Fruit fly (Drosophila melanogaster) whole organism, wandering third instar larva: Measurements from ENCODE around the gene CG32819.

ENCODE experiments used
- Abd-B ChIP-seq: fragments of >200 bp; optimal IDR thresholded peaks from 2 replicates; lab custom pipeline; 2017; ENCODE audit warnings: missing biosample characterization, missing genetic modification characterization
- CG32264 ChIP-seq: fragments of 200-800 bp; sonication (Bioruptor generic); optimal IDR thresholded peaks from 2 replicates; lab custom pipeline; 2016; ENCODE audit warnings: missing biosample characterization, missing genetic modification characterization
- CG9705 ChIP-seq: fragments of 200-800 bp; sonication (Bioruptor generic); optimal IDR thresholded peaks from 2 replicates; lab custom pipeline; 2018; ENCODE audit warnings: missing biosample characterization, mild to moderate bottlenecking, missing genetic modification characterization
- CrebA ChIP-seq: fragments of 200-800 bp; sonication (Bioruptor generic); optimal IDR thresholded peaks from 2 replicates; lab custom pipeline; 2016; ENCODE audit warnings: missing biosample characterization, mild to moderate bottlenecking, missing genetic modification characterization, borderline replicate concordance
- Dfd ChIP-seq: fragments of >200 bp; optimal IDR thresholded peaks from 2 replicates; lab custom pipeline; 2017; ENCODE audit warnings: missing biosample characterization, missing genetic modification characterization
- Dif ChIP-seq: fragments of 200-275, 200-300 bp; sonication (Bioruptor generic); optimal IDR thresholded peaks from 2 replicates; lab custom pipeline; 2018; ENCODE audit warnings: missing biosample characterization, missing genetic modification characterization; ENCODE audit not compliant: partially characterized antibody
- GATAd ChIP-seq: sonication (Bioruptor generic); optimal IDR thresholded peaks from 2 replicates; lab custom pipeline; 2016; ENCODE audit warnings: missing biosample characterization, missing genetic modification characterization
- HLH106 ChIP-seq: fragments of 200-800 bp; optimal IDR thresholded peaks from 3 replicates; lab custom pipeline; 2019; ENCODE audit warnings: missing biosample characterization, mild to moderate bottlenecking, missing genetic modification characterization, moderate library complexity
- Hnf4 ChIP-seq: fragments of 200-800 bp; sonication (Bioruptor generic); optimal IDR thresholded peaks from 2 replicates; lab custom pipeline; 2016; ENCODE audit warnings: missing biosample characterization, mild to moderate bottlenecking, missing genetic modification characterization
- Hr78 ChIP-seq: fragments of >200 bp; optimal IDR thresholded peaks from 2 replicates; lab custom pipeline; 2017; ENCODE audit warnings: missing biosample characterization, missing genetic modification characterization
- Hr83 ChIP-seq: fragments of 200-300 bp; sonication (Bioruptor generic); optimal IDR thresholded peaks from 2 replicates; lab custom pipeline; 2016; ENCODE audit warnings: missing biosample characterization, mild to moderate bottlenecking, missing genetic modification characterization, moderate library complexity; ENCODE audit not compliant: poor library complexity, severe bottlenecking
- Jra ChIP-seq: sonication (Bioruptor generic); optimal IDR thresholded peaks from 2 replicates; lab custom pipeline; 2016; ENCODE audit warnings: missing biosample characterization, missing genetic modification characterization
- Mio ChIP-seq: sonication (Bioruptor generic); optimal IDR thresholded peaks from 2 replicates; lab custom pipeline; 2016; ENCODE audit warnings: missing biosample characterization, missing genetic modification characterization
- Myc ChIP-seq: fragments of >200 bp; optimal IDR thresholded peaks from 2 replicates; lab custom pipeline; 2017
- N ChIP-seq: fragments of >200 bp; optimal IDR thresholded peaks from 2 replicates; lab custom pipeline; 2018; ENCODE audit warnings: missing biosample characterization, missing external identifiers, missing genetic modification characterization
- OdsH ChIP-seq: fragments of 200-800 bp; sonication (Bioruptor generic); optimal IDR thresholded peaks from 2 replicates; lab custom pipeline; 2016; ENCODE audit warnings: missing biosample characterization, mild to moderate bottlenecking, missing genetic modification characterization
- Rel ChIP-seq, 2 experiments: fragments of 200-800 bp; sonication (Bioruptor generic) in 1 of 2; optimal IDR thresholded peaks; 2 replicates in 1 of 2; 3 replicates in 1 of 2; lab custom pipeline; 2016 to 2019; ENCODE audit warnings: mild to moderate bottlenecking in 2 of 2, missing biosample characterization in 2 of 2, missing genetic modification characterization in 2 of 2, moderate library complexity in 1 of 2
- Sp1 ChIP-seq: fragments of 200-800 bp; sonication (Bioruptor generic); optimal IDR thresholded peaks from 3 replicates; lab custom pipeline; 2019; ENCODE audit warnings: missing biosample characterization, mild to moderate bottlenecking, missing genetic modification characterization, moderate library complexity
- Vsx2 ChIP-seq: fragments of 200-300, 225-300 bp; sonication (Bioruptor generic); optimal IDR thresholded peaks from 2 replicates; lab custom pipeline; 2018; ENCODE audit warnings: missing biosample characterization, missing genetic modification characterization; ENCODE audit not compliant: partially characterized antibody
- br ChIP-seq: fragments of 200-800 bp; sonication (Bioruptor generic); optimal IDR thresholded peaks from 2 replicates; lab custom pipeline; 2016; ENCODE audit warnings: missing biosample characterization, missing genetic modification characterization
- brk ChIP-seq: fragments of 200-800 bp; sonication (Bioruptor generic); optimal IDR thresholded peaks from 2 replicates; lab custom pipeline; 2016; ENCODE audit warnings: missing biosample characterization, mild to moderate bottlenecking, missing genetic modification characterization
- dl ChIP-seq, 2 experiments: fragments of 175-275, 200-275 bp in 1 of 2; fragments of 200-275 bp in 1 of 2; sonication (Bioruptor generic); optimal IDR thresholded peaks; lab custom pipeline; 2018; ENCODE audit warnings: mild to moderate bottlenecking in 2 of 2, missing biosample characterization in 2 of 2, missing genetic modification characterization in 2 of 2, moderate library complexity in 2 of 2; ENCODE audit not compliant: partially characterized antibody in 2 of 2, insufficient read depth in 1 of 2
- dmrt93B ChIP-seq: fragments of 200-800 bp; sonication (Bioruptor generic); optimal IDR thresholded peaks from 2 replicates; lab custom pipeline; 2018; ENCODE audit warnings: missing biosample characterization, mild to moderate bottlenecking, missing genetic modification characterization
- dsf ChIP-seq: sonication (Bioruptor generic); optimal IDR thresholded peaks from 2 replicates; lab custom pipeline; 2016; ENCODE audit warnings: missing biosample characterization, missing genetic modification characterization, borderline replicate concordance
- ey ChIP-seq: fragments of 200-800 bp; sonication (Bioruptor generic); optimal IDR thresholded peaks from 2 replicates; lab custom pipeline; 2016; ENCODE audit warnings: missing biosample characterization, missing genetic modification characterization
- foxo ChIP-seq, 2 experiments: fragments of 200-800 bp; sonication (Bioruptor generic); optimal IDR thresholded peaks; 2 replicates in 1 of 2; 3 replicates in 1 of 2; lab custom pipeline; 2016 to 2017; ENCODE audit warnings: missing biosample characterization in 2 of 2, missing genetic modification characterization in 2 of 2
- fru ChIP-seq: fragments of 200-800 bp; sonication (Bioruptor generic); optimal IDR thresholded peaks from 3 replicates; lab custom pipeline; 2016; ENCODE audit warnings: missing biosample characterization, mild to moderate bottlenecking, missing genetic modification characterization
- h ChIP-seq: fragments of 200-800 bp; sonication (Bioruptor generic); optimal IDR thresholded peaks from 3 replicates; lab custom pipeline; 2016; ENCODE audit warnings: missing biosample characterization, mild to moderate bottlenecking, missing genetic modification characterization
- jim ChIP-seq: fragments of 175-275, 200-325 bp; sonication (Bioruptor generic); optimal IDR thresholded peaks from 2 replicates; lab custom pipeline; 2016; ENCODE audit warnings: missing biosample characterization, mild to moderate bottlenecking, missing genetic modification characterization
- lola ChIP-seq: fragments of >200 bp; optimal IDR thresholded peaks from 2 replicates; lab custom pipeline; 2017; ENCODE audit warnings: missing biosample characterization, missing genetic modification characterization
- pan ChIP-seq: fragments of >200 bp; optimal IDR thresholded peaks from 2 replicates; lab custom pipeline; 2017
- psq ChIP-seq: fragments of 200-800 bp; sonication (Bioruptor generic); optimal IDR thresholded peaks from 3 replicates; lab custom pipeline; 2017; ENCODE audit warnings: missing biosample characterization, mild to moderate bottlenecking, missing genetic modification characterization, moderate library complexity
- rgr ChIP-seq: fragments of 200-800 bp; sonication (Bioruptor generic); optimal IDR thresholded peaks from 3 replicates; lab custom pipeline; 2016; ENCODE audit warnings: missing biosample characterization, mild to moderate bottlenecking, missing genetic modification characterization
- sage ChIP-seq: fragments of 200-800 bp; sonication (Bioruptor generic); optimal IDR thresholded peaks from 2 replicates; lab custom pipeline; 2016; ENCODE audit warnings: missing biosample characterization, mild to moderate bottlenecking, missing genetic modification characterization
- sv ChIP-seq: fragments of 200-800 bp; sonication (Bioruptor generic); optimal IDR thresholded peaks from 3 replicates; lab custom pipeline; 2016; ENCODE audit warnings: missing biosample characterization, missing genetic modification characterization
- tai ChIP-seq: sonication (Bioruptor generic); optimal IDR thresholded peaks from 2 replicates; lab custom pipeline; 2016; ENCODE audit warnings: missing biosample characterization, missing genetic modification characterization
- usp ChIP-seq: fragments of >200 bp; optimal IDR thresholded peaks from 2 replicates; lab custom pipeline; 2017; ENCODE audit warnings: missing biosample characterization, missing genetic modification characterization
- woc ChIP-seq: sonication (Bioruptor generic); optimal IDR thresholded peaks from 2 replicates; lab custom pipeline; 2016; ENCODE audit warnings: missing biosample characterization, mild to moderate bottlenecking, missing genetic modification characterization

CG32819 gene

DNA sequence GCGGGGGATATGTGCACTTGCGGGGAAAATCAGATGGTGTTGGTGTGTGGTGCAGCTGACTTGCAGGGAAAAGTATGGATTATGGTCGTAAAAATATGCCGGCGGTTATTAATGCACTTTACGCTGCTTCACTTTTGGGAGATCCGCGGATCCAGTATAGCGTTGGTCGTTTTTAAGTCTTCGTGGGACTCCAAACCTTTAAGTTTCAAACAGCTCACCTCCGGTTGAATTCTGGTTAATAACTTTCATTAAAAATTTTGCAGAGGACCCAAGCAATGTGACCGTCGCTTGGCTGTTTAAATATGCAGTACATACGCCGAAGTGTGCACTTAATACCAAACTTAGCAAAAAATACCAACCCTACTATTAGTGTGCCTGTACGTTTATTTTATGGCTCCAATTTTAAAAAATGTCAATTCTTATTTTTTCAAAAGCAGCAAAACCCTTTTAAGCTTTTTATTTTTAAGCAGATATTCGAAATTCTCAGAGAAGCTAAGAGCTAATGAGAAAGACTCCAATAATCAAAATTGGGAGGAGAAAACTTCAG, 15.9 kb downstream of the CG32819 start, which contains the start of gene GCS2alpha:
Gene GCS2alpha (minus strand): TSS at position 309 of the 547 bp plus-strand sequence.
- TF ChIP-seq Jra (GFP tag; lab: Kevin White, UChicago) (no peak), Rel (GFP tag; optimal IDR thresholded peaks at IDR 0.05; lab: Kevin White, UChicago) (no peak), Rel (tag; optimal IDR thresholded peaks at IDR 0.05; lab: Kevin White, UChicago) (peak; percentile 4), h (peak; percentile 2)

DNA sequence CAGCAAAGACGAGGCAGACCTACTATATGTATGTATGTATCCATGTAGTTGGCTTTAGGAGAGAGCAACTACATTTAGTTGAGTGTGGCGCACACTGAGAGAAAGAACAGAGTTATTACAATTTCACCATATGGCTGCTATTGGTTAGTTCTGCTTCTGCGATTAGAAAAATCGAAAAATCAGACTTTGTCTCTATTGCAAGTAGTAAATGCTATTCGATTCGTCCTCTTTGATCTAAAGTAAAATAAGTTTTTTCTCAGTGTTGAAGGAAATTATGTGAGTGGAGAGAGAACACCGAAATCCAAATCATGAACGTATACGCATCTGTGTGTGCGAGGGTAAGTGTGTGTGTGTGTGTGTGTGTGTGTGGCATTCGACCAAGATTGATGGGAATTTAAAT, 27.0 kb downstream of the CG32819 start:
- peak; percentile 66 for TF ChIP-seq Sp1 (GFP tag; lab: Kevin White, UChicago)
- TF ChIP-seq woc (GFP tag; lab: Kevin White, UChicago), result peak; percentile 48
- TF ChIP-seq fru, result peak; percentile 93
- no peak for TF ChIP-seq Jra (GFP tag; lab: Kevin White, UChicago)
- peak; percentile 74 for TF ChIP-seq dmrt93B
- peak; percentile 72 for TF ChIP-seq OdsH (GFP tag; lab: Kevin White, UChicago)
- TF ChIP-seq psq (GFP tag; lab: Kevin White, UChicago), result peak; percentile 68
- TF ChIP-seq Hnf4 (GFP tag; lab: Kevin White, UChicago), result peak; percentile 78
- TF ChIP-seq lola (GFP tag; lab: Kevin White, UChicago), result no peak
- no peak for TF ChIP-seq dsf (GFP tag; lab: Kevin White, UChicago)
- TF ChIP-seq jim (GFP tag; lab: Kevin White, UChicago), result no peak
- TF ChIP-seq sv (GFP tag; lab: Kevin White, UChicago), result peak; percentile 58
- TF ChIP-seq pan (lab: Kevin White, UChicago), result no peak
- peak; percentile 76 for TF ChIP-seq ey (GFP tag; lab: Kevin White, UChicago)
- TF ChIP-seq N (GFP tag; lab: Kevin White, UChicago), result no peak
- no peak for TF ChIP-seq Myc (lab: Kevin White, UChicago)
- TF ChIP-seq h, result peak; percentile 95
- TF ChIP-seq Abd-B, result no peak
- TF ChIP-seq Hr78 (GFP tag; lab: Kevin White, UChicago), result no peak
- TF ChIP-seq usp (GFP tag; lab: Kevin White, UChicago), result no peak
- TF ChIP-seq rgr (GFP tag; lab: Kevin White, UChicago), result peak; percentile 75
- no peak for TF ChIP-seq Vsx2 (GFP tag; lab: Kevin White, UChicago)
- no peak for TF ChIP-seq dl (GFP tag; optimal IDR thresholded peaks at IDR 0.05; lab: Kevin White, UChicago; ENCODE audit: insufficient read depth in 1 of 2, partially characterized antibody in 2 of 2)
- peak in 1 of 2 experiments; percentile 94 for TF ChIP-seq foxo (GFP tag; optimal IDR thresholded peaks at IDR 0.05; lab: Kevin White, UChicago)
- peak; percentile 44 for TF ChIP-seq Dfd (GFP tag; lab: Kevin White, UChicago)
- TF ChIP-seq CrebA (GFP tag; lab: Kevin White, UChicago), result peak; percentile 64
- peak; percentile 82 for TF ChIP-seq sage
- no peak for TF ChIP-seq tai (GFP tag; lab: Kevin White, UChicago)
- TF ChIP-seq Rel (GFP tag; optimal IDR thresholded peaks at IDR 0.05; lab: Kevin White, UChicago), result peak; percentile 22
- TF ChIP-seq Rel (tag; optimal IDR thresholded peaks at IDR 0.05; lab: Kevin White, UChicago), result peak; percentile 54
- peak; percentile 27 for TF ChIP-seq CG32264
- TF ChIP-seq brk (GFP tag; lab: Kevin White, UChicago), result no peak
- TF ChIP-seq br (GFP tag; lab: Kevin White, UChicago), result peak; percentile 66
- TF ChIP-seq HLH106 (tag; lab: Kevin White, UChicago), result peak; percentile 91
- TF ChIP-seq Mio (GFP tag; lab: Kevin White, UChicago), result no peak
- no peak for TF ChIP-seq Hr83 (GFP tag; lab: Kevin White, UChicago)
- TF ChIP-seq GATAd (GFP tag; lab: Kevin White, UChicago), result no peak
- peak; percentile 69 for TF ChIP-seq CG9705
- no peak for TF ChIP-seq Dif
